Worm (Caenorhabditis elegans) whole organism, mixed stage, embryonic: ENCODE results near the gene lev-9.

ENCODE experiments used
- M03D4.4 ChIP-seq: sonication (generic microtip); optimal IDR thresholded peaks from 2 replicates; lab custom pipeline; 2017; ENCODE audit warnings: mild to moderate bottlenecking, missing genetic modification characterization, missing compliant biosample characterization
- bed-3 ChIP-seq: fragments of 200-800 bp; sonication (Bioruptor generic); optimal IDR thresholded peaks from 3 replicates; lab custom pipeline; 2018; ENCODE audit warnings: mild to moderate bottlenecking, missing genetic modification characterization, moderate library complexity, missing compliant biosample characterization
- blmp-1 ChIP-seq: fragments of 150-350 bp; optimal IDR thresholded peaks from 2 replicates; lab custom pipeline; 2014; ENCODE audit warnings: missing biosample characterization, missing genetic modification characterization
- ceh-39 ChIP-seq: fragments of 150-350 bp; optimal IDR thresholded peaks from 2 replicates; lab custom pipeline; 2014; ENCODE audit warnings: missing biosample characterization, missing genetic modification characterization
- ceh-43 ChIP-seq: fragments of 200-800 bp; sonication (Bioruptor generic); optimal IDR thresholded peaks from 2 replicates; lab custom pipeline; 2018; ENCODE audit warnings: mild to moderate bottlenecking, missing genetic modification characterization, moderate library complexity, missing compliant biosample characterization
- ceh-83 ChIP-seq: fragments of 200-800 bp; sonication (Bioruptor generic); optimal IDR thresholded peaks from 2 replicates; lab custom pipeline; 2018; ENCODE audit warnings: mild to moderate bottlenecking, missing genetic modification characterization, missing compliant biosample characterization
- ces-1 ChIP-seq: fragments of 150-350 bp; optimal IDR thresholded peaks from 2 replicates; lab custom pipeline; 2014; ENCODE audit warnings: missing biosample characterization, missing genetic modification reagents, missing genetic modification characterization
- cnd-1 ChIP-seq: fragments of 200-800 bp; sonication (Bioruptor generic); optimal IDR thresholded peaks from 2 replicates; lab custom pipeline; 2018; ENCODE audit warnings: mild to moderate bottlenecking, missing genetic modification characterization, missing compliant biosample characterization
- drap-1 ChIP-seq: fragments of 200-800 bp; sonication (Bioruptor generic); optimal IDR thresholded peaks from 3 replicates; lab custom pipeline; 2018; ENCODE audit warnings: mild to moderate bottlenecking, missing genetic modification characterization, missing compliant biosample characterization
- elt-1 ChIP-seq: sonication (generic microtip); optimal IDR thresholded peaks from 2 replicates; lab custom pipeline; 2017; ENCODE audit warnings: missing genetic modification characterization, mild to moderate bottlenecking, missing compliant biosample characterization, antibody characterized with exemption, moderate library complexity, borderline replicate concordance; ENCODE audit not compliant: insufficient read depth
- elt-3 ChIP-seq: fragments of 150-350 bp; optimal IDR thresholded peaks from 2 replicates; lab custom pipeline; 2014; ENCODE audit warnings: missing biosample characterization, missing genetic modification characterization
- flh-1 ChIP-seq: fragments of 200-800 bp; sonication (Bioruptor generic); optimal IDR thresholded peaks from 2 replicates; lab custom pipeline; 2018; ENCODE audit warnings: mild to moderate bottlenecking, missing genetic modification characterization, moderate library complexity, missing compliant biosample characterization
- ham-2 ChIP-seq: fragments of 200-800 bp; sonication (Bioruptor generic); optimal IDR thresholded peaks from 2 replicates; lab custom pipeline; 2018; ENCODE audit warnings: mild to moderate bottlenecking, missing genetic modification characterization, missing compliant biosample characterization
- hlh-1 ChIP-seq: fragments of 150-350 bp; optimal IDR thresholded peaks from 2 replicates; lab custom pipeline; 2014; ENCODE audit warnings: missing biosample characterization, missing genetic modification reagents, missing genetic modification characterization
- lin-13 ChIP-seq: fragments of 150-350 bp; optimal IDR thresholded peaks from 2 replicates; lab custom pipeline; 2014; ENCODE audit warnings: missing biosample characterization, missing genetic modification characterization
- lin-32 ChIP-seq: fragments of 200-800 bp; sonication (Bioruptor generic); optimal IDR thresholded peaks from 2 replicates; lab custom pipeline; 2018; ENCODE audit warnings: mild to moderate bottlenecking, missing genetic modification characterization, missing compliant biosample characterization
- lsy-2 ChIP-seq: fragments of 150-350 bp; optimal IDR thresholded peaks from 2 replicates; lab custom pipeline; 2014; ENCODE audit warnings: missing biosample characterization, missing genetic modification characterization
- mep-1 ChIP-seq: fragments of 150-350 bp; optimal IDR thresholded peaks from 2 replicates; lab custom pipeline; 2017; ENCODE audit warnings: missing biosample characterization, missing genetic modification reagents, missing genetic modification characterization, inconsistent platforms
- mls-2 ChIP-seq: sonication (generic microtip); optimal IDR thresholded peaks from 2 replicates; lab custom pipeline; 2016; ENCODE audit warnings: mild to moderate bottlenecking, missing genetic modification characterization, moderate library complexity, missing compliant biosample characterization
- nhr-12 ChIP-seq: fragments of 150-350 bp; optimal IDR thresholded peaks from 2 replicates; lab custom pipeline; 2014; ENCODE audit warnings: missing biosample characterization, missing genetic modification characterization
- nhr-2 ChIP-seq: fragments of 150-350 bp; optimal IDR thresholded peaks from 2 replicates; lab custom pipeline; 2014; ENCODE audit warnings: missing biosample characterization, missing genetic modification characterization
- nhr-237 ChIP-seq: fragments of 150-350 bp; optimal IDR thresholded peaks from 2 replicates; lab custom pipeline; 2014; ENCODE audit warnings: missing biosample characterization, missing genetic modification characterization
- nhr-76 ChIP-seq: sonication (generic microtip); optimal IDR thresholded peaks from 2 replicates; lab custom pipeline; 2017; ENCODE audit warnings: missing biosample characterization, missing genetic modification characterization
- pha-4 ChIP-seq: fragments of 150-350 bp; optimal IDR thresholded peaks from 2 replicates; lab custom pipeline; 2018; ENCODE audit warnings: missing biosample characterization, missing genetic modification reagents, missing genetic modification characterization
- sem-2 ChIP-seq: fragments of 200-800 bp; sonication (Bioruptor generic); optimal IDR thresholded peaks from 2 replicates; lab custom pipeline; 2018; ENCODE audit warnings: mild to moderate bottlenecking, missing genetic modification characterization, missing compliant biosample characterization
- snpc-4 ChIP-seq: fragments of 150-350 bp; optimal IDR thresholded peaks from 2 replicates; lab custom pipeline; 2014; ENCODE audit warnings: missing biosample characterization, missing genetic modification characterization
- tbx-8 ChIP-seq: fragments of 200-800 bp; sonication (Bioruptor generic); optimal IDR thresholded peaks from 2 replicates; lab custom pipeline; 2018; ENCODE audit warnings: mild to moderate bottlenecking, missing genetic modification characterization, moderate library complexity, missing compliant biosample characterization
- unc-120 ChIP-seq: sonication (generic microtip); optimal IDR thresholded peaks from 2 replicates; lab custom pipeline; 2017; ENCODE audit warnings: missing genetic modification characterization, missing compliant biosample characterization; ENCODE audit not compliant: poor library complexity, severe bottlenecking
- unc-39 ChIP-seq: fragments of 150-350 bp; optimal IDR thresholded peaks from 2 replicates; lab custom pipeline; 2014; ENCODE audit warnings: missing biosample characterization, missing genetic modification characterization
- unc-62 ChIP-seq: fragments of 150-350 bp; optimal IDR thresholded peaks from 2 replicates; lab custom pipeline; 2014; ENCODE audit warnings: missing biosample characterization, missing genetic modification reagents, missing genetic modification characterization
- zip-8 ChIP-seq: fragments of 150-350 bp; optimal IDR thresholded peaks from 2 replicates; lab custom pipeline; 2014; ENCODE audit warnings: missing biosample characterization, missing genetic modification characterization

Gene lev-9

DNA sequence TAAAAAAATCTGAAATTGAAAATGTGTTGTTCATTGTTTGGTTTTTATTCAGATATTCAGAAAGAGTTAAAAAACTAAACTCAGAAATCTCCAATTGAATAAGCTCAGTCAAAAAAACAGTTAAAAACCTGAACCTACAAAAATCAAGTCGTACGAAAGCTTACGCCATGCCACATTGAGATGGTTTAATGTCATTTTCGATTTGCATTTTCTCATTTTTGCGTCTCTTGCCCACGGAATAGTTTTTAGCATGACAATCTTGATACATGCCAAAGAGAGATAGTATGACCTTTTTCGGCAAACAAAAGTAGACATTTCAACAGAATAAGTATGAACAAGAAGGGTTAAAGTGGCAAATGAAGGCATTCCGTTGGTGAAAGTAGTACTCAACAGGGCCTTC, 10.5 kb downstream of the lev-9 start:
- TF ChIP-seq lin-32 (GFP tag; lab: Kevin White, UChicago) (no peak), snpc-4 (tag; lab: Kevin White, UChicago) (no peak), unc-120 (tag; lab: Kevin White, UChicago) (no peak), zip-8 (tag; lab: Kevin White, UChicago) (no peak), mls-2 (no peak), blmp-1 (tag; lab: Kevin White, UChicago) (no peak), elt-1 (tag; lab: Kevin White, UChicago) (no peak), bed-3 (GFP tag; lab: Kevin White, UChicago) (no peak), cnd-1 (tag; lab: Kevin White, UChicago) (no peak), tbx-8 (GFP tag; lab: Kevin White, UChicago) (no peak), lin-13 (tag; lab: Kevin White, UChicago) (no peak), pha-4 (tag; lab: Kevin White, UChicago) (no peak), nhr-2 (tag; lab: Kevin White, UChicago) (no peak), ceh-43 (GFP tag; lab: Kevin White, UChicago) (no peak), ceh-39 (tag; lab: Kevin White, UChicago) (no peak)

DNA sequence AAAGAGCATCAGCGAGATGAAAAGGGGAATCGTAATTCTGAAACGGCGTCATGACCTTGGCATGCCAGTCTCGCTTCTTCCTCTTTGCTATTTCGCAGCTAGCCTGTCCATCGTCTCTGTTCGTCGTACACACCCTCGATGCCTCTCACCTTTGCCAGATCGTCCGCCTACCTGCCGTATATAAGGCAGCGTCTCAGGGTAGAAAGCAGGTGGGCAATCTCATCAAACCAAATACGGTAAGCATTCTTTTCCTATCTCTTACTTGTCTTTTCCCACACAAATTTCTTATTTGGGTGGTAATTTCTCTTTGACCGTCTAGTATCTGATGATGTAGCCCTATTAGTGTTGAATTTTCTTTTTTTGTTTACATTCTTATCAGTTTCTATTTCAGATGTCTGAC, 11.9 kb downstream of the lev-9 start, which contains the start of gene col-166:
Gene col-166, plus strand, starts transcription at position 392 of the 400 bp plus-strand sequence.
- no peak for TF ChIP-seq zip-8 (tag; lab: Kevin White, UChicago)
- TF ChIP-seq unc-39 = no peak
- no peak for TF ChIP-seq nhr-12 (tag; lab: Kevin White, UChicago)
- TF ChIP-seq sem-2 (GFP tag; lab: Kevin White, UChicago) = no peak
- no peak for TF ChIP-seq nhr-237 (tag; lab: Kevin White, UChicago)
- TF ChIP-seq ham-2 (GFP tag; lab: Kevin White, UChicago) = no peak
- TF ChIP-seq nhr-76 (tag; lab: Kevin White, UChicago) = no peak
- TF ChIP-seq M03D4.4 (tag; lab: Kevin White, UChicago) = no peak
- no peak for TF ChIP-seq elt-1 (tag; lab: Kevin White, UChicago)
- no peak for TF ChIP-seq ces-1 (GFP tag; lab: Kevin White, UChicago)
- TF ChIP-seq blmp-1 (tag; lab: Kevin White, UChicago) = no peak
- TF ChIP-seq mep-1 = no peak
- no peak for TF ChIP-seq lin-32 (GFP tag; lab: Kevin White, UChicago)
- no peak for TF ChIP-seq drap-1 (GFP tag; lab: Kevin White, UChicago)
- no peak for TF ChIP-seq ceh-43 (GFP tag; lab: Kevin White, UChicago)
- no peak for TF ChIP-seq nhr-2 (tag; lab: Kevin White, UChicago)
- TF ChIP-seq, all 35 proteins: peak for 0

DNA sequence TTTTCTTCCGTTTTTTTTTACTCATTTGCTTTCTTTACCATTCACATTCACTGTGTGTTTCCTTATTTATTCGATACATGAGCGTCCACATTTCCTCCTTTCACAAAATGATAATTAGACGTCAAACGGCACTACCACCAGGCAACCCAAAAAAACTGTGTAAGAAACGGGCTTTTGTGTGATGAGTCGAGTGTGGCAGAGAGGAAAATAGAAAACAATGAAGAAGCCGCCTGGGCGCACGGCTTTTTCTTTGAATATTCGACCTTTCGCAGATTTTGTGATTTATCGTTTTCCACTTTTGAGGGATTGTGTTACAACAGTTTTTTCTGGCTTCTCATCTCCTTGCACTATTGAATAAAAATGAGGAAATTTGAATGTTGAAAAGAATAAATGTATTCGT, 13.2 kb downstream of the lev-9 start:
- TF ChIP-seq nhr-237 (tag; lab: Kevin White, UChicago) (no peak), pha-4 (tag; lab: Kevin White, UChicago) (no peak), elt-3 (tag; lab: Kevin White, UChicago) (no peak), tbx-8 (GFP tag; lab: Kevin White, UChicago) (no peak), ham-2 (GFP tag; lab: Kevin White, UChicago) (no peak), drap-1 (GFP tag; lab: Kevin White, UChicago) (no peak), lsy-2 (tag; lab: Kevin White, UChicago) (no peak), ceh-83 (no peak), zip-8 (tag; lab: Kevin White, UChicago) (no peak), ces-1 (GFP tag; lab: Kevin White, UChicago) (no peak), flh-1 (GFP tag; lab: Kevin White, UChicago) (no peak), unc-62 (GFP tag; lab: Kevin White, UChicago) (no peak), unc-120 (tag; lab: Kevin White, UChicago) (no peak), elt-1 (tag; lab: Kevin White, UChicago) (no peak), ceh-43 (GFP tag; lab: Kevin White, UChicago) (no peak)

DNA sequence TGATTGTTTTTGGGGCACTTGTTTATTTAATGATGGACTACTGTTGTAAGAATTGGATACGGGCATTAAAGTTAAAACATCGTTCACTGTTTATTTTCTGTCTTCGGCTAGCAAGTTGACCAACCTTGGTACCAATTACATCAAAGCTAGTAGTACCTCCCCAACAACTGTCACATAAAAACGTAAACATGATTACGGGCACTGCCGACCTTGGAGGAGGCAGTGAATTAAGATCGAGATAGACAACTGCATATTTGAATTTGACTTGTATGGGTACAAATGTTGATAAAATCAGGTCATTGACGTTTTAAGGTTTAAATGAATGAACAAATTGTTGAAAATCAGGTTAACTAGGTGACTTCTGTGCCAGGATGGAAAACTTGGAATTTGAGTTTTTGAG, 14.3 kb downstream of the lev-9 start:
- TF ChIP-seq mls-2 (no peak), cnd-1 (tag; lab: Kevin White, UChicago) (no peak), M03D4.4 (tag; lab: Kevin White, UChicago) (no peak), lin-13 (tag; lab: Kevin White, UChicago) (no peak), lsy-2 (tag; lab: Kevin White, UChicago) (no peak), tbx-8 (GFP tag; lab: Kevin White, UChicago) (no peak), hlh-1 (tag; lab: Kevin White, UChicago) (no peak), unc-39 (no peak), snpc-4 (tag; lab: Kevin White, UChicago) (no peak), pha-4 (tag; lab: Kevin White, UChicago) (no peak), lin-32 (GFP tag; lab: Kevin White, UChicago) (no peak), drap-1 (GFP tag; lab: Kevin White, UChicago) (no peak), ham-2 (GFP tag; lab: Kevin White, UChicago) (no peak)
